Fruit fly (Drosophila melanogaster) whole organism, pupa: ENCODE data around the gene CG6481.

Source experiments
- CG10348 ChIP-seq: fragments of 200-800 bp; sonication (Bioruptor generic); IDR thresholded peaks from 2 replicates; pipeline ENCODE4 v1.3.6; 2022; ENCODE audit warnings: missing biosample characterization, missing genetic modification characterization
- CG14655 ChIP-seq: fragments of 200-800 bp; sonication (Bioruptor generic); optimal IDR thresholded peaks from 3 replicates; lab custom pipeline; 2017; ENCODE audit warnings: mild to moderate bottlenecking, missing biosample characterization, missing genetic modification reagents, missing genetic modification characterization
- CG15710 ChIP-seq: fragments of 200-800 bp; sonication (Bioruptor generic); optimal IDR thresholded peaks from 2 replicates; lab custom pipeline; 2018; ENCODE audit warnings: missing biosample characterization, mild to moderate bottlenecking, missing genetic modification characterization, moderate library complexity
- CG17806 ChIP-seq: fragments of 200-800 bp; sonication (Bioruptor generic); optimal IDR thresholded peaks from 2 replicates; lab custom pipeline; 2018; ENCODE audit warnings: missing biosample characterization, mild to moderate bottlenecking, missing genetic modification characterization, moderate library complexity
- CG34367 ChIP-seq: fragments of 200-800 bp; sonication (Bioruptor generic); optimal IDR thresholded peaks from 2 replicates; lab custom pipeline; 2018; ENCODE audit warnings: missing biosample characterization, mild to moderate bottlenecking, missing genetic modification characterization
- CG8159 ChIP-seq: fragments of 200-800 bp; sonication (Bioruptor generic); optimal IDR thresholded peaks from 3 replicates; lab custom pipeline; 2018; ENCODE audit warnings: missing biosample characterization, mild to moderate bottlenecking, missing genetic modification characterization, moderate library complexity
- D1 ChIP-seq: fragments of 200-800 bp; sonication (Bioruptor generic); optimal IDR thresholded peaks from 2 replicates; lab custom pipeline; 2018; ENCODE audit warnings: missing biosample characterization, mild to moderate bottlenecking, missing genetic modification characterization, moderate library complexity
- Ets98B ChIP-seq: fragments of 200-800 bp; sonication (Bioruptor generic); IDR thresholded peaks from 2 replicates; pipeline ENCODE4 v1.3.6; 2022; ENCODE audit warnings: missing biosample characterization, missing genetic modification characterization
- Pif1B ChIP-seq: fragments of 200-800 bp; sonication (Bioruptor generic); optimal IDR thresholded peaks from 3 replicates; lab custom pipeline; 2016; ENCODE audit warnings: missing biosample characterization, missing genetic modification characterization
- Snoo ChIP-seq: fragments of 200-800 bp; sonication (Bioruptor generic); optimal IDR thresholded peaks from 3 replicates; lab custom pipeline; 2017; ENCODE audit warnings: missing biosample characterization, mild to moderate bottlenecking, missing genetic modification characterization, inconsistent platforms
- rn ChIP-seq: fragments of 200-800 bp; sonication (Bioruptor generic); IDR thresholded peaks from 2 replicates; pipeline ENCODE4 v1.3.6; 2022; ENCODE audit warnings: missing biosample characterization, missing genetic modification characterization

- TF ChIP-seq CG34367 (tag; lab: Kevin White, UChicago): no peak
- no peak for TF ChIP-seq D1 (tag; lab: Kevin White, UChicago)
- TF ChIP-seq Ets98B (GFP tag; lab: Robert Waterston, UW): no peak
- TF ChIP-seq CG8159 (tag; lab: Kevin White, UChicago): peak; percentile 21
- no peak for TF ChIP-seq CG15710 (tag; lab: Kevin White, UChicago)
- no peak for TF ChIP-seq rn (GFP tag; lab: Robert Waterston, UW)
- TF ChIP-seq CG17806: no peak
- TF ChIP-seq Snoo (tag; lab: Kevin White, UChicago): no peak
- TF ChIP-seq CG10348 (GFP tag; lab: Robert Waterston, UW): no peak
- TF ChIP-seq Pif1B: no peak
- peak; percentile 9 for TF ChIP-seq CG14655 (GFP tag; lab: Kevin White, UChicago)
Observed at dm6 chrX:18515988-18516541, 6.2 kb downstream of the CG6481 start.
